Fruit fly (Drosophila melanogaster) whole organism, embryonic: ENCODE data around the gene CG13699.

Experiments used
- ATbp ChIP-seq: fragments of 200-800 bp; sonication (Bioruptor generic); optimal IDR thresholded peaks from 2 replicates; lab custom pipeline; 2017; ENCODE audit warnings: missing biosample characterization, mild to moderate bottlenecking, missing genetic modification characterization, missing genetic modification reagents
- Asciz ChIP-seq: fragments of 200-800 bp; sonication (Bioruptor generic); optimal IDR thresholded peaks from 2 replicates; lab custom pipeline; 2017; ENCODE audit warnings: missing biosample characterization, mild to moderate bottlenecking, missing genetic modification characterization, missing genetic modification reagents
- Awh ChIP-seq: fragments of 200-800 bp; sonication (Bioruptor generic); IDR thresholded peaks from 2 replicates; pipeline ENCODE4, ENCODE4 v1.3.6; 2022; ENCODE audit warnings: missing biosample characterization, missing genetic modification characterization
- CG11085 ChIP-seq: fragments of 200-800 bp; sonication (Bioruptor generic); IDR thresholded peaks from 2 replicates; pipeline ENCODE4 v1.3.6; 2022; ENCODE audit warnings: missing biosample characterization, missing genetic modification characterization
- CG11696 ChIP-seq: fragments of 200-800 bp; sonication (Bioruptor generic); IDR thresholded peaks from 2 replicates; pipeline ENCODE4 v1.3.6; 2022; ENCODE audit warnings: missing biosample characterization, missing genetic modification characterization
- CG13624 ChIP-seq: fragments of 200-800 bp; sonication (Bioruptor generic); optimal IDR thresholded peaks from 2 replicates; lab custom pipeline; 2016; ENCODE audit warnings: missing biosample characterization, missing genetic modification characterization
- CG13775 ChIP-seq: fragments of 200-800 bp; sonication (Bioruptor generic); optimal IDR thresholded peaks from 3 replicates; lab custom pipeline; 2017; ENCODE audit warnings: missing biosample characterization, mild to moderate bottlenecking, missing genetic modification characterization
- CG14441 ChIP-seq: fragments of 200-800 bp; sonication (Bioruptor generic); IDR thresholded peaks from 2 replicates; pipeline ENCODE4 v1.3.6; 2022; ENCODE audit warnings: missing biosample characterization, missing genetic modification characterization
- CG14860 ChIP-seq: fragments of 200-800 bp; sonication (Bioruptor generic); IDR thresholded peaks from 3 replicates; pipeline ENCODE4 v1.3.6; 2022; ENCODE audit warnings: missing biosample characterization, missing genetic modification characterization; ENCODE audit not compliant: partially characterized antibody
- CG15073 ChIP-seq: fragments of 200-800 bp; sonication (Bioruptor generic); optimal IDR thresholded peaks from 2 replicates; lab custom pipeline; 2016; ENCODE audit warnings: missing biosample characterization, missing genetic modification characterization
- CG15696 ChIP-seq: fragments of 200-800 bp; sonication (Bioruptor generic); optimal IDR thresholded peaks from 2 replicates; lab custom pipeline; 2019; ENCODE audit warnings: missing biosample characterization, mild to moderate bottlenecking, missing genetic modification characterization, moderate library complexity
- CG16779 ChIP-seq: fragments of 200-800 bp; sonication (Bioruptor generic); IDR thresholded peaks from 2 replicates; pipeline ENCODE4 v1.3.6; 2022; ENCODE audit warnings: missing biosample characterization, missing genetic modification characterization
- CG17186 ChIP-seq: fragments of 200-800 bp; sonication (Bioruptor generic); optimal IDR thresholded peaks from 3 replicates; lab custom pipeline; 2017; ENCODE audit warnings: missing biosample characterization, missing genetic modification reagents, missing genetic modification characterization
- CG3163 ChIP-seq: fragments of 200-800 bp; sonication (Bioruptor generic); optimal IDR thresholded peaks from 3 replicates; lab custom pipeline; 2016; ENCODE audit warnings: missing biosample characterization, missing genetic modification characterization
- CG3838 ChIP-seq: fragments of 200-800 bp; sonication (Bioruptor generic); optimal IDR thresholded peaks from 3 replicates; lab custom pipeline; 2016; ENCODE audit warnings: missing biosample characterization, missing genetic modification characterization
- CG7372 ChIP-seq: fragments of 200-800 bp; sonication (Bioruptor generic); IDR thresholded peaks from 2 replicates; pipeline ENCODE4 v1.3.6; 2022; ENCODE audit warnings: missing biosample characterization, missing genetic modification characterization
- CG9437 ChIP-seq: fragments of 200-800 bp; sonication (Bioruptor generic); optimal IDR thresholded peaks from 2 replicates; lab custom pipeline; 2018; ENCODE audit warnings: missing biosample characterization, mild to moderate bottlenecking, missing genetic modification characterization
- D19B ChIP-seq: fragments of 200-800 bp; sonication (Bioruptor generic); optimal IDR thresholded peaks from 2 replicates; lab custom pipeline; 2017; ENCODE audit warnings: missing biosample characterization, mild to moderate bottlenecking, missing genetic modification characterization
- Doc2 ChIP-seq: fragments of 200-800 bp; sonication (Bioruptor generic); IDR thresholded peaks from 2 replicates; pipeline ENCODE4 v1.3.6; 2022; ENCODE audit warnings: missing biosample characterization, missing genetic modification characterization
- Dp ChIP-seq: fragments of 200-800 bp; sonication (Bioruptor generic); optimal IDR thresholded peaks from 2 replicates; lab custom pipeline; 2018; ENCODE audit warnings: missing biosample characterization, mild to moderate bottlenecking, missing genetic modification characterization, moderate library complexity
- H2.0 ChIP-seq: fragments of 200-800 bp; sonication (Bioruptor generic); IDR thresholded peaks from 2 replicates; pipeline ENCODE4 v1.3.6; 2022; ENCODE audit warnings: missing biosample characterization, missing genetic modification characterization
- Lhr ChIP-seq: fragments of 200-800 bp; sonication (Bioruptor generic); optimal IDR thresholded peaks from 3 replicates; lab custom pipeline; 2017; ENCODE audit warnings: mild to moderate bottlenecking, missing biosample characterization, missing genetic modification reagents, missing genetic modification characterization
- NfI ChIP-seq: fragments of 200-800 bp; sonication (Bioruptor generic); optimal IDR thresholded peaks from 3 replicates; lab custom pipeline; 2018; ENCODE audit warnings: missing biosample characterization, mild to moderate bottlenecking, missing genetic modification characterization, moderate library complexity
- Optix ChIP-seq: fragments of 200-800 bp; sonication (Bioruptor generic); IDR thresholded peaks from 3 replicates; pipeline ENCODE4 v1.3.6; 2022; ENCODE audit warnings: missing biosample characterization, missing genetic modification characterization
- Ptx1 ChIP-seq: fragments of 200-800 bp; sonication (Bioruptor generic); IDR thresholded peaks from 2 replicates; pipeline ENCODE4 v1.3.6; 2022; ENCODE audit warnings: missing biosample characterization, missing genetic modification characterization
- Six4 ChIP-seq: fragments of 200-800 bp; sonication (Bioruptor generic); optimal IDR thresholded peaks from 2 replicates; lab custom pipeline; 2016; ENCODE audit warnings: missing biosample characterization, missing genetic modification characterization
- Sox102F ChIP-seq: fragments of 200-800 bp; sonication (Bioruptor generic); optimal IDR thresholded peaks from 2 replicates; lab custom pipeline; 2018; ENCODE audit warnings: missing biosample characterization, mild to moderate bottlenecking, missing genetic modification characterization, moderate library complexity
- Spps ChIP-seq: fragments of 200-800 bp; sonication (Bioruptor generic); optimal IDR thresholded peaks from 2 replicates; lab custom pipeline; 2018; ENCODE audit warnings: missing biosample characterization, mild to moderate bottlenecking, missing genetic modification characterization
- Sry-β ChIP-seq: fragments of 200-800 bp; sonication (Bioruptor generic); optimal IDR thresholded peaks from 2 replicates; lab custom pipeline; 2018; ENCODE audit warnings: missing biosample characterization, mild to moderate bottlenecking, missing genetic modification characterization, moderate library complexity
- Taf1 ChIP-seq: fragments of 200-800 bp; sonication (Bioruptor generic); IDR thresholded peaks from 2 replicates; pipeline ENCODE4 v1.3.6; 2022; ENCODE audit warnings: missing biosample characterization, missing genetic modification characterization
- abd-A ChIP-seq: fragments of 200-800 bp; sonication (Bioruptor generic); optimal IDR thresholded peaks from 3 replicates; lab custom pipeline; 2019; ENCODE audit warnings: missing biosample characterization, mild to moderate bottlenecking, missing genetic modification characterization, moderate library complexity
- ac ChIP-seq: fragments of 200-800 bp; sonication (Bioruptor generic); optimal IDR thresholded peaks from 3 replicates; lab custom pipeline; 2017; ENCODE audit warnings: missing biosample characterization, mild to moderate bottlenecking, missing genetic modification characterization
- bbx ChIP-seq: fragments of 200-800 bp; sonication (Bioruptor generic); IDR thresholded peaks from 2 replicates; pipeline ENCODE4 v1.3.6; 2022; ENCODE audit warnings: missing biosample characterization, missing genetic modification characterization; ENCODE audit not compliant: partially characterized antibody
- bsh ChIP-seq, 2 experiments: fragments of 200-800 bp; sonication (Bioruptor generic); optimal IDR thresholded peaks; 2 replicates each; lab custom pipeline; 2017 to 2018; ENCODE audit warnings: mild to moderate bottlenecking in 2 of 2, missing biosample characterization in 2 of 2, missing genetic modification characterization in 2 of 2, moderate library complexity in 1 of 2
- ci ChIP-seq: fragments of 200-800 bp; sonication (Bioruptor generic); IDR thresholded peaks from 3 replicates; pipeline ENCODE4 v1.3.6; 2022; ENCODE audit warnings: missing biosample characterization, missing genetic modification characterization
- crp ChIP-seq, 2 experiments: fragments of 200-800 bp; sonication (Bioruptor generic); optimal IDR thresholded peaks; 2 replicates in 1 of 2; 3 replicates in 1 of 2; lab custom pipeline; 2017; ENCODE audit warnings: missing biosample characterization in 2 of 2, missing genetic modification characterization in 2 of 2, mild to moderate bottlenecking in 1 of 2, moderate library complexity in 1 of 2
- da ChIP-seq: fragments of 200-800 bp; sonication (Bioruptor generic); optimal IDR thresholded peaks from 2 replicates; lab custom pipeline; 2016; ENCODE audit warnings: missing biosample characterization, missing genetic modification characterization
- dmrt11E ChIP-seq: fragments of 200-800 bp; sonication (Bioruptor generic); optimal IDR thresholded peaks from 3 replicates; lab custom pipeline; 2018; ENCODE audit warnings: missing biosample characterization, mild to moderate bottlenecking, missing genetic modification characterization, moderate library complexity
- gfzf ChIP-seq: fragments of 200-800 bp; sonication (Bioruptor generic); optimal IDR thresholded peaks from 2 replicates; lab custom pipeline; 2016; ENCODE audit warnings: missing biosample characterization, mild to moderate bottlenecking, missing genetic modification characterization, moderate library complexity
- pho ChIP-seq: fragments of 200-800 bp; sonication (Bioruptor generic); optimal IDR thresholded peaks from 2 replicates; lab custom pipeline; 2016; ENCODE audit warnings: missing biosample characterization, missing genetic modification characterization
- psq ChIP-seq: fragments of 200-800 bp; sonication (Bioruptor generic); optimal IDR thresholded peaks from 2 replicates; lab custom pipeline; 2017; ENCODE audit warnings: missing biosample characterization, missing genetic modification characterization
- rib ChIP-seq: fragments of 200-800 bp; sonication (Bioruptor generic); IDR thresholded peaks from 2 replicates; pipeline ENCODE4 v1.3.6; 2022; ENCODE audit warnings: missing biosample characterization, missing genetic modification characterization
- sim ChIP-seq: fragments of 200-800 bp; sonication (Bioruptor generic); IDR thresholded peaks from 2 replicates; pipeline ENCODE4 v1.3.6; 2022; ENCODE audit warnings: missing biosample characterization, missing genetic modification characterization
- sqz ChIP-seq: fragments of 200-800 bp; sonication (Bioruptor generic); optimal IDR thresholded peaks from 3 replicates; lab custom pipeline; 2018; ENCODE audit warnings: missing biosample characterization, mild to moderate bottlenecking, missing genetic modification characterization
- ssp ChIP-seq: fragments of 200-800 bp; sonication (Bioruptor generic); IDR thresholded peaks from 2 replicates; pipeline ENCODE4 v1.3.6; 2022; ENCODE audit warnings: missing biosample characterization, missing genetic modification characterization
- tgo ChIP-seq: fragments of 200-800 bp; sonication (Bioruptor generic); IDR thresholded peaks from 3 replicates; pipeline ENCODE4 v1.3.6; 2022; ENCODE audit warnings: missing biosample characterization, missing genetic modification characterization
- tin ChIP-seq: fragments of 200-800 bp; sonication (Bioruptor generic); optimal IDR thresholded peaks from 3 replicates; lab custom pipeline; 2016; ENCODE audit warnings: missing biosample characterization, missing genetic modification characterization
- tup ChIP-seq: fragments of 200-800 bp; sonication (Bioruptor generic); optimal IDR thresholded peaks from 2 replicates; lab custom pipeline; 2016; ENCODE audit warnings: missing biosample characterization, mild to moderate bottlenecking, missing genetic modification characterization, moderate library complexity
- vnd ChIP-seq: fragments of 200-800 bp; sonication (Bioruptor generic); IDR thresholded peaks from 3 replicates; pipeline ENCODE4 v1.3.6; 2022; ENCODE audit warnings: missing biosample characterization, missing genetic modification characterization; ENCODE audit not compliant: partially characterized antibody
- z ChIP-seq: fragments of 200-800 bp; sonication (Bioruptor generic); IDR thresholded peaks from 3 replicates; pipeline ENCODE4 v1.3.6; 2022; ENCODE audit warnings: missing biosample characterization, missing genetic modification characterization

The CG13699 gene

dm6 chr3L:18192858-18193478, 30.6 kb upstream of the CG13699 start (continued):
- TF ChIP-seq tup (GFP tag; lab: Kevin White, UChicago) = no peak
- TF ChIP-seq H2.0 (GFP tag; lab: Robert Waterston, UW) = peak; percentile 52
- no peak for TF ChIP-seq bbx
- TF ChIP-seq CG17186 = no peak
- no peak for TF ChIP-seq z
- TF ChIP-seq Optix (GFP tag; lab: Robert Waterston, UW) = no peak
- TF ChIP-seq Dp (GFP tag; lab: Kevin White, UChicago) = no peak
- no peak for TF ChIP-seq pho
- peak; percentile 79 for TF ChIP-seq Sox102F (GFP tag; lab: Kevin White, UChicago)
- TF ChIP-seq crp (GFP tag; optimal IDR thresholded peaks at IDR 0.05; lab: Kevin White, UChicago) = peak in 1 of 2 experiments; percentile 11
- TF ChIP-seq ATbp (GFP tag; lab: Kevin White, UChicago) = peak; percentile 64
- TF ChIP-seq CG13775 (GFP tag; lab: Kevin White, UChicago) = peak; percentile 84
- TF ChIP-seq ci = peak; percentile 55; the same call in 1 of the 3 replicates
- TF ChIP-seq ac (GFP tag; lab: Kevin White, UChicago) = peak; percentile 54
- no peak for TF ChIP-seq CG3163 (GFP tag; lab: Kevin White, UChicago)
- TF ChIP-seq tgo (GFP tag; lab: Robert Waterston, UW) = peak; percentile 76
- peak; percentile 74 for TF ChIP-seq Asciz (GFP tag; lab: Kevin White, UChicago)
- TF ChIP-seq NfI (GFP tag; lab: Kevin White, UChicago) = peak; percentile 60
- TF ChIP-seq ssp (GFP tag; lab: Robert Waterston, UW) = peak; percentile 60
- no peak for TF ChIP-seq Taf1
- peak; percentile 94 for TF ChIP-seq CG15696 (tag; lab: Kevin White, UChicago)
- TF ChIP-seq CG3838 (GFP tag; lab: Kevin White, UChicago) = no peak
- TF ChIP-seq tin (GFP tag; lab: Kevin White, UChicago) = peak; percentile 61
- peak; percentile 32; the same call in 1 of the 2 replicates for TF ChIP-seq CG14441 (GFP tag; lab: Robert Waterston, UW)
- no peak for TF ChIP-seq CG11085
- peak; percentile 72 for TF ChIP-seq CG9437 (GFP tag; lab: Kevin White, UChicago)
- TF ChIP-seq Ptx1 (GFP tag; lab: Robert Waterston, UW) = peak; percentile 78
- TF ChIP-seq CG7372 (GFP tag; lab: Robert Waterston, UW) = no peak; the same call in 1 of the 2 replicates
- peak; percentile 38 for TF ChIP-seq D19B (GFP tag; lab: Kevin White, UChicago)
- TF ChIP-seq CG14860 = no peak
- TF ChIP-seq Spps (tag; lab: Kevin White, UChicago) = peak; percentile 89
- peak; percentile 44; the same call in 1 of the 2 replicates for TF ChIP-seq sim (GFP tag; lab: Robert Waterston, UW)
- no peak for TF ChIP-seq vnd (GFP tag; lab: Robert Waterston, UW)
- TF ChIP-seq psq (GFP tag; lab: Kevin White, UChicago) = peak; percentile 33
- TF ChIP-seq CG16779 = no peak
- no peak for TF ChIP-seq da (GFP tag; lab: Kevin White, UChicago)
- no peak for TF ChIP-seq CG13624 (GFP tag; lab: Kevin White, UChicago)
- TF ChIP-seq rib = no peak
- TF ChIP-seq sqz = peak; percentile 84
- TF ChIP-seq Doc2 = no peak
- TF ChIP-seq abd-A (tag; lab: Kevin White, UChicago) = no peak
- peak; percentile 69 for TF ChIP-seq Six4
- peak; percentile 19 for TF ChIP-seq Lhr (GFP tag; lab: Kevin White, UChicago)
- TF ChIP-seq bsh (GFP tag; optimal IDR thresholded peaks at IDR 0.05; lab: Kevin White, UChicago) = peak; percentile 43 to 88
- TF ChIP-seq dmrt11E (tag; lab: Kevin White, UChicago) = peak; percentile 96
- no peak for TF ChIP-seq gfzf (GFP tag; lab: Kevin White, UChicago)
- TF ChIP-seq CG11696 (GFP tag; lab: Robert Waterston, UW) = 0 out of 2 replicates have a peak, but pooled peaks have one; percentile 31
- peak; percentile 27 for TF ChIP-seq CG15073 (GFP tag; lab: Kevin White, UChicago)
- 0 out of 2 replicates have a peak, but pooled peaks have one; percentile 53 for TF ChIP-seq Awh (GFP tag; lab: Robert Waterston, UW)
- TF ChIP-seq Sry-β (GFP tag; lab: Kevin White, UChicago) = peak; percentile 30
